Fruit fly (Drosophila melanogaster) whole organism, wandering third instar larva: Measurements from ENCODE around the gene ArgRS.
A peak's percentile ranks its signal among the peaks of the same experiment; 100 is the strongest.

ENCODE experiments used
- Abd-B ChIP-seq: fragments of >200 bp; optimal IDR thresholded peaks from 2 replicates; lab custom pipeline; 2017; ENCODE audit warnings: missing biosample characterization, missing genetic modification characterization
- CG32264 ChIP-seq: fragments of 200-800 bp; sonication (Bioruptor generic); optimal IDR thresholded peaks from 2 replicates; lab custom pipeline; 2016; ENCODE audit warnings: missing biosample characterization, missing genetic modification characterization
- CG9705 ChIP-seq: fragments of 200-800 bp; sonication (Bioruptor generic); optimal IDR thresholded peaks from 2 replicates; lab custom pipeline; 2018; ENCODE audit warnings: missing biosample characterization, mild to moderate bottlenecking, missing genetic modification characterization
- CrebA ChIP-seq: fragments of 200-800 bp; sonication (Bioruptor generic); optimal IDR thresholded peaks from 2 replicates; lab custom pipeline; 2016; ENCODE audit warnings: missing biosample characterization, mild to moderate bottlenecking, missing genetic modification characterization, borderline replicate concordance
- Dfd ChIP-seq: fragments of >200 bp; optimal IDR thresholded peaks from 2 replicates; lab custom pipeline; 2017; ENCODE audit warnings: missing biosample characterization, missing genetic modification characterization
- Dif ChIP-seq: fragments of 200-275, 200-300 bp; sonication (Bioruptor generic); optimal IDR thresholded peaks from 2 replicates; lab custom pipeline; 2018; ENCODE audit warnings: missing biosample characterization, missing genetic modification characterization; ENCODE audit not compliant: partially characterized antibody
- GATAd ChIP-seq: sonication (Bioruptor generic); optimal IDR thresholded peaks from 2 replicates; lab custom pipeline; 2016; ENCODE audit warnings: missing biosample characterization, missing genetic modification characterization
- HLH106 ChIP-seq: fragments of 200-800 bp; optimal IDR thresholded peaks from 3 replicates; lab custom pipeline; 2019; ENCODE audit warnings: missing biosample characterization, mild to moderate bottlenecking, missing genetic modification characterization, moderate library complexity
- Hnf4 ChIP-seq: fragments of 200-800 bp; sonication (Bioruptor generic); optimal IDR thresholded peaks from 2 replicates; lab custom pipeline; 2016; ENCODE audit warnings: missing biosample characterization, mild to moderate bottlenecking, missing genetic modification characterization
- Hr78 ChIP-seq: fragments of >200 bp; optimal IDR thresholded peaks from 2 replicates; lab custom pipeline; 2017; ENCODE audit warnings: missing biosample characterization, missing genetic modification characterization
- Hr83 ChIP-seq: fragments of 200-300 bp; sonication (Bioruptor generic); optimal IDR thresholded peaks from 2 replicates; lab custom pipeline; 2016; ENCODE audit warnings: missing biosample characterization, mild to moderate bottlenecking, missing genetic modification characterization, moderate library complexity; ENCODE audit not compliant: poor library complexity, severe bottlenecking
- Jra ChIP-seq: sonication (Bioruptor generic); optimal IDR thresholded peaks from 2 replicates; lab custom pipeline; 2016; ENCODE audit warnings: missing biosample characterization, missing genetic modification characterization
- Mio ChIP-seq: sonication (Bioruptor generic); optimal IDR thresholded peaks from 2 replicates; lab custom pipeline; 2016; ENCODE audit warnings: missing biosample characterization, missing genetic modification characterization
- Myc ChIP-seq: fragments of >200 bp; optimal IDR thresholded peaks from 2 replicates; lab custom pipeline; 2017
- N ChIP-seq: fragments of >200 bp; optimal IDR thresholded peaks from 2 replicates; lab custom pipeline; 2018; ENCODE audit warnings: missing biosample characterization, missing external identifiers, missing genetic modification characterization
- OdsH ChIP-seq: fragments of 200-800 bp; sonication (Bioruptor generic); optimal IDR thresholded peaks from 2 replicates; lab custom pipeline; 2016; ENCODE audit warnings: missing biosample characterization, mild to moderate bottlenecking, missing genetic modification characterization
- Rel ChIP-seq, 2 experiments: fragments of 200-800 bp; sonication (Bioruptor generic) in 1 of 2; optimal IDR thresholded peaks; 2 replicates in 1 of 2; 3 replicates in 1 of 2; lab custom pipeline; 2016 to 2019; ENCODE audit warnings: mild to moderate bottlenecking in 2 of 2, missing biosample characterization in 2 of 2, missing genetic modification characterization in 2 of 2, moderate library complexity in 1 of 2
- Vsx2 ChIP-seq: fragments of 200-300, 225-300 bp; sonication (Bioruptor generic); optimal IDR thresholded peaks from 2 replicates; lab custom pipeline; 2018; ENCODE audit warnings: missing biosample characterization, missing genetic modification characterization; ENCODE audit not compliant: partially characterized antibody
- brk ChIP-seq: fragments of 200-800 bp; sonication (Bioruptor generic); optimal IDR thresholded peaks from 2 replicates; lab custom pipeline; 2016; ENCODE audit warnings: missing biosample characterization, mild to moderate bottlenecking, missing genetic modification characterization
- dl ChIP-seq, 2 experiments: fragments of 175-275, 200-275 bp in 1 of 2; fragments of 200-275 bp in 1 of 2; sonication (Bioruptor generic); optimal IDR thresholded peaks; lab custom pipeline; 2018; ENCODE audit warnings: mild to moderate bottlenecking in 2 of 2, missing biosample characterization in 2 of 2, missing genetic modification characterization in 2 of 2, moderate library complexity in 2 of 2; ENCODE audit not compliant: partially characterized antibody in 2 of 2, insufficient read depth in 1 of 2
- dmrt93B ChIP-seq: fragments of 200-800 bp; sonication (Bioruptor generic); optimal IDR thresholded peaks from 2 replicates; lab custom pipeline; 2018; ENCODE audit warnings: missing biosample characterization, mild to moderate bottlenecking, missing genetic modification characterization
- fru ChIP-seq: fragments of 200-800 bp; sonication (Bioruptor generic); optimal IDR thresholded peaks from 3 replicates; lab custom pipeline; 2016; ENCODE audit warnings: missing biosample characterization, mild to moderate bottlenecking, missing genetic modification characterization
- h ChIP-seq: fragments of 200-800 bp; sonication (Bioruptor generic); optimal IDR thresholded peaks from 3 replicates; lab custom pipeline; 2016; ENCODE audit warnings: missing biosample characterization, mild to moderate bottlenecking, missing genetic modification characterization
- jim ChIP-seq: fragments of 175-275, 200-325 bp; sonication (Bioruptor generic); optimal IDR thresholded peaks from 2 replicates; lab custom pipeline; 2016; ENCODE audit warnings: missing biosample characterization, mild to moderate bottlenecking, missing genetic modification characterization
- lola ChIP-seq: fragments of >200 bp; optimal IDR thresholded peaks from 2 replicates; lab custom pipeline; 2017; ENCODE audit warnings: missing biosample characterization, missing genetic modification characterization
- pan ChIP-seq: fragments of >200 bp; optimal IDR thresholded peaks from 2 replicates; lab custom pipeline; 2017
- psq ChIP-seq: fragments of 200-800 bp; sonication (Bioruptor generic); optimal IDR thresholded peaks from 3 replicates; lab custom pipeline; 2017; ENCODE audit warnings: missing biosample characterization, mild to moderate bottlenecking, missing genetic modification characterization, moderate library complexity
- rgr ChIP-seq: fragments of 200-800 bp; sonication (Bioruptor generic); optimal IDR thresholded peaks from 3 replicates; lab custom pipeline; 2016; ENCODE audit warnings: missing biosample characterization, mild to moderate bottlenecking, missing genetic modification characterization
- sage ChIP-seq: fragments of 200-800 bp; sonication (Bioruptor generic); optimal IDR thresholded peaks from 2 replicates; lab custom pipeline; 2016; ENCODE audit warnings: missing biosample characterization, mild to moderate bottlenecking, missing genetic modification characterization
- sv ChIP-seq: fragments of 200-800 bp; sonication (Bioruptor generic); optimal IDR thresholded peaks from 3 replicates; lab custom pipeline; 2016; ENCODE audit warnings: missing biosample characterization, missing genetic modification characterization
- tai ChIP-seq: sonication (Bioruptor generic); optimal IDR thresholded peaks from 2 replicates; lab custom pipeline; 2016; ENCODE audit warnings: missing biosample characterization, missing genetic modification characterization
- usp ChIP-seq: fragments of >200 bp; optimal IDR thresholded peaks from 2 replicates; lab custom pipeline; 2017; ENCODE audit warnings: missing biosample characterization, missing genetic modification characterization
- woc ChIP-seq: sonication (Bioruptor generic); optimal IDR thresholded peaks from 2 replicates; lab custom pipeline; 2016; ENCODE audit warnings: missing biosample characterization, mild to moderate bottlenecking, missing genetic modification characterization

ArgRS gene

DNA sequence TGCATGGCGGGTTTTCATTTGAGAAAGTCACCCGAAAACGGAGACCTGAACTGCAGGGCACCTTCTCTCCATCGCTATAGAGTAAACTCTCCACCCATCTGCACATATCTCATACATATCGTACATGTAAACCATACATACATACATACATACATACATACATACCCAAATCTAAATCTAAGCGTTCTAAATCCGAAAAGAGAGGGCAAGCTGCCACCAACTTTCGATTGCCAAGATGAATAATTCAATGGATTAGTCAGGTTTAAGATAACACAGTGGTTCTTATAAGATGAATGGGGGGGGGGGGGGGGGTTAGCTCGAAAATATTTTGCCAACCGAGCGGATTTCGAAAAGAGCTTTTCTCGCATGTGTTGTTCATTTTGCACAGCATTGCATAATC is 29.5 kb downstream of the ArgRS start:
- TF ChIP-seq Dfd (GFP tag; lab: Kevin White, UChicago) (peak; percentile 50), sage (no peak), pan (no peak)
- TF ChIP-seq, all 38 proteins: peak for 1

DNA sequence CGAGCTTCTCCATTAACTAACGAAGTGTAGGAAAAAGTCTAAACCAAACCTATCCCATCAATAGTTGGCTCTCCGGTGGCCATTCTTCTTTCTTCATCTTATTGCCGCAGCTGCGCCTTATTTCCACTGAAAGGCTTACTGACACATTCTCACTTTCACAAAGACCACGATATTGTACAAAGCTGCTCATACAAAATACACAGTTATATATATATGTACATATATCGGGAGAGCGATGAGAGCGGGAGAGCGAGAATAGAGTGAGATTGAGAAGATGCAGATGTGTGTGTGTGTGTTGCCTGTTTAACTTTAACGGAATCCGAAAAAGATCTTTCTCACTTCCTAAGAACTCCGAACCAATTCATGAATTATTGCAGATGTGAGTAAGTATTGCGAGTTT is 30.7 kb downstream of the ArgRS start:
- TF ChIP-seq N (GFP tag; lab: Kevin White, UChicago) (peak; percentile 17), sv (GFP tag; lab: Kevin White, UChicago) (no peak), dl (GFP tag; optimal IDR thresholded peaks at IDR 0.05; lab: Kevin White, UChicago; ENCODE audit: insufficient read depth in 1 of 2, partially characterized antibody in 2 of 2) (peak in 1 of 2 experiments; percentile 79), Dif (GFP tag; lab: Kevin White, UChicago) (peak; percentile 72), brk (GFP tag; lab: Kevin White, UChicago) (no peak), Vsx2 (peak; percentile 28), OdsH (GFP tag; lab: Kevin White, UChicago) (no peak), GATAd (GFP tag; lab: Kevin White, UChicago) (no peak), sage (peak; percentile 49), pan (no peak), tai (GFP tag; lab: Kevin White, UChicago) (peak; percentile 17), fru (GFP tag; lab: Kevin White, UChicago) (peak; percentile 20), HLH106 (tag; lab: Kevin White, UChicago) (no peak), dmrt93B (GFP tag; lab: Kevin White, UChicago) (no peak), Myc (lab: Kevin White, UChicago) (no peak), Rel (GFP tag; optimal IDR thresholded peaks at IDR 0.05; lab: Kevin White, UChicago) (peak; percentile 44), Rel (tag; optimal IDR thresholded peaks at IDR 0.05; lab: Kevin White, UChicago) (no peak), Abd-B (no peak), psq (GFP tag; lab: Kevin White, UChicago) (no peak), Hr78 (no peak), CG9705 (GFP tag; lab: Kevin White, UChicago) (no peak), lola (no peak), Hr83 (GFP tag; lab: Kevin White, UChicago) (no peak), usp (GFP tag; lab: Kevin White, UChicago) (no peak), h (GFP tag; lab: Kevin White, UChicago) (no peak), Mio (no peak), Hnf4 (GFP tag; lab: Kevin White, UChicago) (no peak), Jra (GFP tag; lab: Kevin White, UChicago) (no peak), rgr (GFP tag; lab: Kevin White, UChicago) (no peak), CG32264 (GFP tag; lab: Kevin White, UChicago) (no peak), woc (GFP tag; lab: Kevin White, UChicago) (no peak)

DNA sequence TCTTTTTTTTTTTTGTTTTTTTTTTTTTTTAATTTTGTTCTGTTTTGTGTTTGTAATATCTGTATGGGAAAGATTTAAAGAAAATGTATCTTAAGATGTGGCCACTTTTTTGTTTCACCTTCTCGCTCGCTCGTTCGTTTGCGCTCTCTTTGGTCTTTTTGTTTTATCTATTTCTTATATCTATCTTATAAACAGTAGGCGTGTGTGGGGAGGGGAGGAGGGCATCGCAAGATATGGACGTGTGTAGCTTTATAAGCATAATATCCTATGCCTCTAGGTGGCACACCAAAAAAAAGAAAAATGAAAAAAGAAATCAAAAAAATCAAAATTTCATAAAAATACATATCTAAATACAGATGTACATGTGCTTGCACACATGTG is 31.3 kb downstream of the ArgRS start:
- TF ChIP-seq Dfd (GFP tag; lab: Kevin White, UChicago) (no peak), pan (no peak), Dif (GFP tag; lab: Kevin White, UChicago) (no peak), CG9705 (GFP tag; lab: Kevin White, UChicago) (no peak), Hr83 (GFP tag; lab: Kevin White, UChicago) (no peak), HLH106 (tag; lab: Kevin White, UChicago) (no peak), Hnf4 (GFP tag; lab: Kevin White, UChicago) (no peak), Rel (GFP tag; optimal IDR thresholded peaks at IDR 0.05; lab: Kevin White, UChicago) (no peak), Rel (tag; optimal IDR thresholded peaks at IDR 0.05; lab: Kevin White, UChicago) (no peak), h (GFP tag; lab: Kevin White, UChicago) (no peak), woc (GFP tag; lab: Kevin White, UChicago) (no peak), Myc (lab: Kevin White, UChicago) (no peak), tai (GFP tag; lab: Kevin White, UChicago) (no peak), jim (GFP tag; lab: Kevin White, UChicago) (no peak), usp (GFP tag; lab: Kevin White, UChicago) (no peak), CrebA (GFP tag; lab: Kevin White, UChicago) (no peak), brk (GFP tag; lab: Kevin White, UChicago) (no peak), psq (GFP tag; lab: Kevin White, UChicago) (no peak), dl (GFP tag; optimal IDR thresholded peaks at IDR 0.05; lab: Kevin White, UChicago; ENCODE audit: insufficient read depth in 1 of 2, partially characterized antibody in 2 of 2) (no peak)
